Worm (Caenorhabditis elegans) whole organism, L1 larva: ENCODE measurements around the gene Y41E3.6.

Experiments used
- C04F5.9 ChIP-seq: sonication (generic microtip); optimal IDR thresholded peaks from 2 replicates; lab custom pipeline; 2016; ENCODE audit warnings: missing genetic modification characterization, missing compliant biosample characterization
- C34B4.2 ChIP-seq: sonication (generic microtip); optimal IDR thresholded peaks from 2 replicates; lab custom pipeline; 2017; ENCODE audit warnings: mild to moderate bottlenecking, missing genetic modification characterization, missing compliant biosample characterization
- ama-1 ChIP-seq: fragments of 150-350 bp; optimal IDR thresholded peaks from 2 replicates; lab custom pipeline; 2014
- ceh-8 ChIP-seq: fragments of 200-800 bp; sonication (Bioruptor generic); optimal IDR thresholded peaks from 2 replicates; lab custom pipeline; 2018; ENCODE audit warnings: mild to moderate bottlenecking, missing genetic modification characterization, moderate library complexity, missing compliant biosample characterization
- ceh-88 ChIP-seq: fragments of 200-800 bp; sonication (Bioruptor generic); IDR thresholded peaks from 2 replicates; pipeline ENCODE4 v1.3.6; 2022; ENCODE audit warnings: missing genetic modification characterization, missing compliant biosample characterization
- ceh-90 ChIP-seq: sonication (generic microtip); optimal IDR thresholded peaks from 2 replicates; lab custom pipeline; 2016; ENCODE audit warnings: missing genetic modification characterization, missing compliant biosample characterization
- ces-1 ChIP-seq: fragments of 150-350 bp; optimal IDR thresholded peaks from 2 replicates; lab custom pipeline; 2014; ENCODE audit warnings: missing biosample characterization, missing genetic modification reagents, missing genetic modification characterization
- dpl-1 ChIP-seq, 3 experiments: fragments of 150-350 bp in 2 of 3; sonication (generic microtip) in 1 of 3; optimal IDR thresholded peaks; 2 replicates each; lab custom pipeline; 2014 to 2017; ENCODE audit warnings: missing biosample characterization in 3 of 3, missing genetic modification characterization in 3 of 3, missing genetic modification reagents in 3 of 3
- efl-1 ChIP-seq, 4 experiments: fragments of 150-350 bp; optimal IDR thresholded peaks in 3 of 4; peaks in 1 of 4; 1 replicate in 1 of 4; 2 replicates in 3 of 4; lab custom pipeline; 2014; ENCODE audit warnings: missing biosample characterization in 2 of 4, missing genetic modification characterization in 2 of 4, missing genetic modification reagents in 2 of 4
- efl-3 ChIP-seq: fragments of 200-800 bp; sonication (Bioruptor generic); optimal IDR thresholded peaks from 2 replicates; lab custom pipeline; 2018; ENCODE audit warnings: mild to moderate bottlenecking, missing genetic modification characterization, missing compliant biosample characterization
- egl-27 ChIP-seq, 2 experiments: fragments of 150-350 bp in 1 of 2; sonication (generic microtip); optimal IDR thresholded peaks; 3 replicates each; lab custom pipeline; 2017 to 2018; ENCODE audit warnings: missing biosample characterization in 2 of 2, missing genetic modification characterization in 2 of 2, missing genetic modification reagents in 2 of 2
- elt-2 ChIP-seq: sonication (generic microtip); optimal IDR thresholded peaks from 2 replicates; lab custom pipeline; 2016; ENCODE audit warnings: missing genetic modification characterization, mild to moderate bottlenecking, inconsistent platforms, missing compliant biosample characterization, missing genetic modification reagents
- fkh-10 ChIP-seq: sonication (generic microtip); optimal IDR thresholded peaks from 2 replicates; lab custom pipeline; 2017; ENCODE audit warnings: missing biosample characterization, missing genetic modification reagents, missing genetic modification characterization
- fkh-4 ChIP-seq: sonication (generic microtip); optimal IDR thresholded peaks from 2 replicates; lab custom pipeline; 2016; ENCODE audit warnings: missing compliant biosample characterization, missing genetic modification characterization, borderline replicate concordance
- fkh-8 ChIP-seq: sonication (generic microtip); optimal IDR thresholded peaks from 2 replicates; lab custom pipeline; 2016; ENCODE audit warnings: mild to moderate bottlenecking, missing genetic modification characterization, missing compliant biosample characterization
- fos-1 ChIP-seq: fragments of 150-350 bp; optimal IDR thresholded peaks from 2 replicates; lab custom pipeline; 2014; ENCODE audit warnings: missing biosample characterization, missing genetic modification characterization
- grh-1 ChIP-seq: fragments of 200-800 bp; sonication (Bioruptor generic); IDR thresholded peaks from 2 replicates; pipeline ENCODE4 v1.3.6; 2022; ENCODE audit warnings: missing genetic modification reagents, missing genetic modification characterization, missing compliant biosample characterization
- hpl-2 ChIP-seq: fragments of 150-350 bp; optimal IDR thresholded peaks from 2 replicates; lab custom pipeline; 2014; ENCODE audit warnings: missing biosample characterization, missing genetic modification reagents, missing genetic modification characterization
- isw-1 ChIP-seq: fragments of 200-800 bp; sonication (Bioruptor generic); IDR thresholded peaks from 2 replicates; pipeline ENCODE4 v1.3.6; 2022; ENCODE audit warnings: missing genetic modification characterization, missing compliant biosample characterization
- jun-1 ChIP-seq: fragments of 150-350 bp; optimal IDR thresholded peaks from 2 replicates; lab custom pipeline; 2014; ENCODE audit warnings: missing biosample characterization, missing genetic modification reagents, missing genetic modification characterization
- lin-14 ChIP-seq: fragments of 200-800 bp; sonication (Bioruptor generic); optimal IDR thresholded peaks from 2 replicates; lab custom pipeline; 2018; ENCODE audit warnings: mild to moderate bottlenecking, missing genetic modification characterization, moderate library complexity, missing compliant biosample characterization
- lin-15B ChIP-seq: fragments of 150-350 bp; sonication (generic microtip); optimal IDR thresholded peaks from 3 replicates; lab custom pipeline; 2014; ENCODE audit warnings: missing biosample characterization, missing genetic modification characterization
- lin-35 ChIP-seq, 2 experiments: fragments of 150-350 bp; optimal IDR thresholded peaks; 2 replicates each; lab custom pipeline; 2014; ENCODE audit warnings: missing biosample characterization in 2 of 2, missing genetic modification characterization in 2 of 2, missing genetic modification reagents in 2 of 2
- lin-39 ChIP-seq: fragments of 150-350 bp; optimal IDR thresholded peaks from 2 replicates; lab custom pipeline; 2014; ENCODE audit warnings: missing biosample characterization, missing genetic modification reagents, missing genetic modification characterization
- lsy-2 ChIP-seq, 2 experiments: fragments of 150-350 bp; optimal IDR thresholded peaks; 2 replicates each; lab custom pipeline; 2014; ENCODE audit warnings: missing biosample characterization in 2 of 2, missing genetic modification characterization in 2 of 2
- mdl-1 ChIP-seq, 2 experiments: fragments of 150-350 bp; optimal IDR thresholded peaks; 2 replicates each; lab custom pipeline; 2014 to 2017; ENCODE audit warnings: missing biosample characterization in 2 of 2, missing genetic modification characterization in 2 of 2, inconsistent platforms in 1 of 2
- mef-2 ChIP-seq: fragments of 150-350 bp; optimal IDR thresholded peaks from 2 replicates; lab custom pipeline; 2014; ENCODE audit warnings: missing biosample characterization, missing genetic modification characterization
- nhr-11 ChIP-seq: fragments of 150-350 bp; optimal IDR thresholded peaks from 2 replicates; lab custom pipeline; 2014; ENCODE audit warnings: missing biosample characterization, missing genetic modification characterization
- nhr-12 ChIP-seq: sonication (generic microtip); optimal IDR thresholded peaks from 2 replicates; lab custom pipeline; 2017; ENCODE audit warnings: missing biosample characterization, missing genetic modification characterization
- nhr-19 ChIP-seq: fragments of 200-800 bp; sonication (Bioruptor generic); conservative IDR thresholded peaks from 2 replicates; pipeline ENCODE4 v1.3.6; 2022; ENCODE audit warnings: missing genetic modification characterization, missing compliant biosample characterization
- nhr-20 ChIP-seq: sonication (generic microtip); optimal IDR thresholded peaks from 2 replicates; lab custom pipeline; 2016; ENCODE audit warnings: mild to moderate bottlenecking, missing genetic modification characterization, missing compliant biosample characterization
- nhr-237 ChIP-seq: fragments of 150-350 bp; optimal IDR thresholded peaks from 2 replicates; lab custom pipeline; 2014; ENCODE audit warnings: missing biosample characterization, missing genetic modification characterization
- nhr-28 ChIP-seq: fragments of 150-350 bp; optimal IDR thresholded peaks from 2 replicates; lab custom pipeline; 2014; ENCODE audit warnings: missing biosample characterization, missing genetic modification characterization
- nhr-47 ChIP-seq: sonication (generic microtip); optimal IDR thresholded peaks from 2 replicates; lab custom pipeline; 2016; ENCODE audit warnings: mild to moderate bottlenecking, missing genetic modification characterization, moderate library complexity, missing compliant biosample characterization
- nhr-76 ChIP-seq: sonication (generic microtip); optimal IDR thresholded peaks from 2 replicates; lab custom pipeline; 2017; ENCODE audit warnings: missing biosample characterization, missing genetic modification characterization
- nhr-77 ChIP-seq: fragments of 150-350 bp; optimal IDR thresholded peaks from 2 replicates; lab custom pipeline; 2014; ENCODE audit warnings: missing biosample characterization, missing genetic modification characterization
- nhr-90 ChIP-seq: sonication (generic microtip); optimal IDR thresholded peaks from 2 replicates; lab custom pipeline; 2016; ENCODE audit warnings: mild to moderate bottlenecking, missing genetic modification characterization, missing compliant biosample characterization; ENCODE audit not compliant: poor library complexity
- snpc-4 ChIP-seq: fragments of 150-350 bp; optimal IDR thresholded peaks from 2 replicates; lab custom pipeline; 2014; ENCODE audit warnings: missing biosample characterization, missing genetic modification characterization
- snu-23 ChIP-seq: sonication (generic microtip); optimal IDR thresholded peaks from 2 replicates; lab custom pipeline; 2016; ENCODE audit warnings: missing genetic modification characterization, missing compliant biosample characterization
- sox-4 ChIP-seq: sonication (generic microtip); optimal IDR thresholded peaks from 2 replicates; lab custom pipeline; 2016; ENCODE audit warnings: missing genetic modification characterization, missing compliant biosample characterization
- sptf-1 ChIP-seq: fragments of 150-350 bp; optimal IDR thresholded peaks from 2 replicates; lab custom pipeline; 2014; ENCODE audit warnings: missing biosample characterization, missing genetic modification characterization
- swsn-7 ChIP-seq: sonication (generic microtip); optimal IDR thresholded peaks from 2 replicates; lab custom pipeline; 2016; ENCODE audit warnings: missing genetic modification characterization, missing compliant biosample characterization
- tbx-2 ChIP-seq: sonication (generic microtip); optimal IDR thresholded peaks from 2 replicates; lab custom pipeline; 2016; ENCODE audit warnings: missing genetic modification characterization, missing compliant biosample characterization
- unc-130 ChIP-seq: fragments of 150-350 bp; optimal IDR thresholded peaks from 2 replicates; lab custom pipeline; 2017; ENCODE audit warnings: missing biosample characterization, missing genetic modification characterization, inconsistent platforms
- unc-86 ChIP-seq: sonication (generic microtip); optimal IDR thresholded peaks from 2 replicates; lab custom pipeline; 2016; ENCODE audit warnings: missing genetic modification characterization, missing compliant biosample characterization
- unc-98 ChIP-seq: fragments of 200-800 bp; sonication (Bioruptor generic); IDR thresholded peaks from 2 replicates; pipeline ENCODE4 v1.3.6; 2022; ENCODE audit warnings: missing genetic modification characterization, missing compliant biosample characterization
- xbp-1 ChIP-seq: sonication (generic microtip); optimal IDR thresholded peaks from 2 replicates; lab custom pipeline; 2016; ENCODE audit warnings: missing genetic modification characterization, missing compliant biosample characterization
- zip-4 ChIP-seq: fragments of 200-800 bp; sonication (Bioruptor generic); optimal IDR thresholded peaks from 2 replicates; lab custom pipeline; 2018; ENCODE audit warnings: mild to moderate bottlenecking, missing genetic modification characterization, moderate library complexity, missing compliant biosample characterization

The Y41E3.6 gene

DNA sequence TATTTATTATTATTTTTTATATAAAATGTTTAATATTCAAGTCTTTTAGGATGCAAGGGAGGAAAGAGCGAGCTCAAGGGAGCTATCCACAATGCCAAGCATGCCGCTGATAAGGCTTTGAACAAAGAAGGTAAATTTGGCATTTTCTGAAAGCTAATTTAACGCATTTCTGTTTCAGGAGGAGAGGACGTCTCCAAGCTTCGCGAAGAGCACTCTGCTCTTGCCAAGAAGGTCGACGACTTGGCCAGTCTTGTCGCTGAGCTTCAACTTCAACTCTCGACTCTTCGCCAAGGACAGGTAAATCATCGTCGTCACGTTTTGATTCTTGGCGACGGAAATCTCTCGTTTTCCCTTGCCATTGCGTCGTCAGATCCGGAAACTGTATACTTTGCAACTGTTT is 30.9 kb downstream of the Y41E3.6 start:
- TF ChIP-seq snpc-4 = no peak
- TF ChIP-seq grh-1 (GFP tag; lab: Robert Waterston, UW) = no peak
- TF ChIP-seq ama-1 (lab: Kevin White, UChicago) = no peak
- TF ChIP-seq C04F5.9 = no peak
- no peak for TF ChIP-seq efl-1 (optimal IDR thresholded peaks at IDR 0.05; lab: Kevin White, UChicago)
- TF ChIP-seq efl-1 (GFP tag; optimal IDR thresholded peaks at IDR 0.05 in 1 of 2; lab: Kevin White, UChicago) = peak in 1 of 2 experiments; percentile 81
- TF ChIP-seq, all 84 proteins: peak for 1

DNA sequence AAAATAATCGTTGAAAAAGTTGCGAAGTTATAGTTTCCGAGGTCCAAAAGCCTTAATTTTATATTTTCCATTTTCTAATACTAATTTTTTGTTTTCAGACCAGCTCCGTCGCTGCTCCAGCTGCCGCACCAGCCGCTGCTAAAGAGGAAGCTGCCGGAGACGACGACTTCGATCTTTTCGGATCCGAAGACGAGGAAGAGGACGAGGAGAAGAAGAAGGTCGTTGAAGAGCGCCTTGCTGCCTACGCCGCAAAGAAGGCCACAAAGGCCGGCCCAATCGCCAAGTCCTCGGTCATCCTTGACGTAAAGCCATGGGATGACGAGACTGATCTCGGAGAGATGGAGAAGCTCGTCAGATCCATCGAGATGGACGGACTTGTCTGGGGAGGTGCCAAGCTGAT is 32.2 kb downstream of the Y41E3.6 start:
- no peak for TF ChIP-seq efl-1 (optimal IDR thresholded peaks at IDR 0.05; lab: Kevin White, UChicago)
- TF ChIP-seq efl-1 (GFP tag; optimal IDR thresholded peaks at IDR 0.05 in 1 of 2; lab: Kevin White, UChicago) = peak in 1 of 2 experiments; percentile 53
- no peak for TF ChIP-seq ceh-88
- no peak for TF ChIP-seq sox-4 (tag; lab: Kevin White, UChicago)
- no peak for TF ChIP-seq nhr-12
- no peak for TF ChIP-seq ces-1

ce11 chrIV:15039477-15039876 is 32.9 kb downstream of the Y41E3.6 start, which contains the start of gene hrpu-1:
TSS of gene hrpu-1 (plus strand) at chrIV:15039616.
- TF ChIP-seq mdl-1 (tag; optimal IDR thresholded peaks at IDR 0.05; lab: Kevin White, UChicago) (peak in 1 of 2 experiments; percentile 59), unc-98 (GFP tag; lab: Robert Waterston, UW) (peak; percentile 47; the same call in 1 of the 2 replicates), jun-1 (tag; lab: Kevin White, UChicago) (peak; percentile 80), lin-35 (GFP tag; optimal IDR thresholded peaks at IDR 0.05; lab: Kevin White, UChicago) (peak; percentile 95 to 96), ceh-88 (peak; percentile 55; the same call in 1 of the 2 replicates), lsy-2 (tag; optimal IDR thresholded peaks at IDR 0.05; lab: Kevin White, UChicago) (peak; percentile 88 to 94), nhr-90 (peak; percentile 64), unc-86 (tag; lab: Kevin White, UChicago) (peak; percentile 74), nhr-19 (peak; percentile 80), unc-130 (peak; percentile 60), dpl-1 (GFP tag; optimal IDR thresholded peaks at IDR 0.05; lab: Kevin White, UChicago) (peak; percentile 95 to 97 (median 95)), fkh-4 (tag; lab: Kevin White, UChicago) (no peak), efl-3 (no peak), zip-4 (GFP tag; lab: Kevin White, UChicago) (peak; percentile 62), sox-4 (tag; lab: Kevin White, UChicago) (peak; percentile 3), fos-1 (tag; lab: Kevin White, UChicago) (peak; percentile 75), ceh-90 (tag; lab: Kevin White, UChicago) (peak; percentile 22), xbp-1 (peak; percentile 83), nhr-11 (tag; lab: Kevin White, UChicago) (peak; percentile 56), nhr-47 (tag; lab: Kevin White, UChicago) (peak; percentile 90), C34B4.2 (tag; lab: Kevin White, UChicago) (no peak), swsn-7 (peak; percentile 81), nhr-237 (tag; lab: Kevin White, UChicago) (peak; percentile 18), snu-23 (peak; percentile 87), lin-14 (peak; percentile 85), ceh-8 (GFP tag; lab: Kevin White, UChicago) (peak; percentile 62), fkh-8 (peak; percentile 82), nhr-28 (tag; lab: Kevin White, UChicago) (no peak), fkh-10 (GFP tag; lab: Kevin White, UChicago) (peak; percentile 61), elt-2 (no peak), tbx-2 (tag; lab: Kevin White, UChicago) (peak; percentile 84), sptf-1 (tag; lab: Kevin White, UChicago) (no peak), ces-1 (no peak), nhr-76 (tag; lab: Kevin White, UChicago) (no peak), nhr-77 (peak; percentile 72), C04F5.9 (no peak), hpl-2 (GFP tag; lab: Kevin White, UChicago) (peak; percentile 57), nhr-20 (peak; percentile 76), grh-1 (GFP tag; lab: Robert Waterston, UW) (peak; percentile 60; the same call in 1 of the 2 replicates), egl-27 (tag; optimal IDR thresholded peaks at IDR 0.05; lab: Kevin White, UChicago) (no peak), ama-1 (lab: Kevin White, UChicago) (no peak), nhr-12 (no peak), lin-15B (tag; lab: Kevin White, UChicago) (peak; percentile 85), mef-2 (tag; lab: Kevin White, UChicago) (no peak), lin-39 (tag; lab: Kevin White, UChicago) (peak; percentile 74), isw-1 (GFP tag; lab: Robert Waterston, UW) (peak; percentile 78)
